Worm (Caenorhabditis elegans) whole organism, L1 larva: ENCODE results near the gene F28C6.5.

ENCODE experiments used
- ceh-82 ChIP-seq, 3 experiments: fragments of 150-350 bp in 1 of 3; sonication (generic microtip) in 2 of 3; optimal IDR thresholded peaks; 2 replicates each; lab custom pipeline; 2014 to 2017; ENCODE audit warnings: missing biosample characterization in 3 of 3, missing genetic modification characterization in 3 of 3
- ceh-90 ChIP-seq: sonication (generic microtip); optimal IDR thresholded peaks from 2 replicates; lab custom pipeline; 2016; ENCODE audit warnings: missing genetic modification characterization, missing compliant biosample characterization
- egl-27 ChIP-seq, 2 experiments: fragments of 150-350 bp in 1 of 2; sonication (generic microtip); optimal IDR thresholded peaks; 3 replicates each; lab custom pipeline; 2017 to 2018; ENCODE audit warnings: missing biosample characterization in 2 of 2, missing genetic modification characterization in 2 of 2, missing genetic modification reagents in 2 of 2
- hlh-4 ChIP-seq: sonication (generic microtip); optimal IDR thresholded peaks from 2 replicates; lab custom pipeline; 2016; ENCODE audit warnings: mild to moderate bottlenecking, missing genetic modification characterization, missing compliant biosample characterization
- hpl-2 ChIP-seq: fragments of 150-350 bp; optimal IDR thresholded peaks from 2 replicates; lab custom pipeline; 2014; ENCODE audit warnings: missing biosample characterization, missing genetic modification reagents, missing genetic modification characterization
- lir-3 ChIP-seq: sonication (generic microtip); optimal IDR thresholded peaks from 2 replicates; lab custom pipeline; 2016; ENCODE audit warnings: mild to moderate bottlenecking, missing genetic modification characterization, moderate library complexity, missing compliant biosample characterization; ENCODE audit not compliant: poor library complexity
- nhr-28 ChIP-seq: fragments of 150-350 bp; optimal IDR thresholded peaks from 2 replicates; lab custom pipeline; 2014; ENCODE audit warnings: missing biosample characterization, missing genetic modification characterization
- sup-37 ChIP-seq: fragments of 200-800 bp; sonication (Bioruptor generic); optimal IDR thresholded peaks from 2 replicates; lab custom pipeline; 2018; ENCODE audit warnings: mild to moderate bottlenecking, missing genetic modification characterization, missing compliant biosample characterization
- tlp-1 ChIP-seq: fragments of 150-350 bp; optimal IDR thresholded peaks from 2 replicates; lab custom pipeline; 2014; ENCODE audit warnings: missing biosample characterization, missing genetic modification characterization
- xbp-1 ChIP-seq: sonication (generic microtip); optimal IDR thresholded peaks from 2 replicates; lab custom pipeline; 2016; ENCODE audit warnings: missing genetic modification characterization, missing compliant biosample characterization
- ztf-4 ChIP-seq: fragments of 150-350 bp; optimal IDR thresholded peaks from 2 replicates; lab custom pipeline; 2014; ENCODE audit warnings: missing biosample characterization, missing genetic modification characterization

The F28C6.5 gene

DNA sequence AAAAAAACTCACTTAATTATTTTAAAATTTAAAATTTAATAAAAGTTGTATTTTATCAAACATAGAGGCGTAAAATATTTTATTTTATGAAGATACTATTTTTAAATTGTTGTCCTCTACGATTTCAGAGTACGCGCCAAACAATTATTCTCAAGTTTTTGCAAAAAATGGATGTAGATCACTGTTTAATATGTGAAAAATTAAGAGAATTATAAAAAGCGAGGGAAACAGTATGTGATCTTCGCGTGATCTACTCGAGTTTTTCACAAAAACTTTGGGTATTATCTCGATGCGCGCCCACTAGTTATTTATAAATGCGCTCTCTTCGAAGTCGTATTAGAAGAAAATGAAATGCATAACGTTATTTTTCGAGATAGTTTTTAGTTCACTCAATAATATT, 49.5 kb downstream of the F28C6.5 start:
- TF ChIP-seq lir-3 (tag; lab: Kevin White, UChicago) = no peak
- TF ChIP-seq tlp-1 (tag; lab: Kevin White, UChicago) = no peak
- no peak for TF ChIP-seq ztf-4 (tag; lab: Kevin White, UChicago)
- no peak for TF ChIP-seq egl-27 (tag; optimal IDR thresholded peaks at IDR 0.05; lab: Kevin White, UChicago)
- TF ChIP-seq hlh-4 = no peak
- TF ChIP-seq ceh-82 (tag; optimal IDR thresholded peaks at IDR 0.05; lab: Kevin White, UChicago) = no peak
- TF ChIP-seq xbp-1 = no peak
- no peak for TF ChIP-seq nhr-28 (tag; lab: Kevin White, UChicago)
- TF ChIP-seq hpl-2 (GFP tag; lab: Kevin White, UChicago) = no peak
- no peak for TF ChIP-seq sup-37 (GFP tag; lab: Kevin White, UChicago)
- TF ChIP-seq ceh-90 (tag; lab: Kevin White, UChicago) = no peak
- TF ChIP-seq, all 84 proteins: peak for 0
